Worm (Caenorhabditis elegans) whole organism, late embryonic: ENCODE data around the gene cbp-1.

Source experiments
- K09A11.1 ChIP-seq: sonication (generic microtip); optimal IDR thresholded peaks from 2 replicates; lab custom pipeline; 2017; ENCODE audit warnings: antibody characterized with exemption, mild to moderate bottlenecking, missing genetic modification characterization, missing compliant biosample characterization; ENCODE audit not compliant: insufficient read depth
- ceh-34 ChIP-seq: sonication (generic microtip); optimal IDR thresholded peaks from 2 replicates; lab custom pipeline; 2016; ENCODE audit warnings: mild to moderate bottlenecking, missing genetic modification characterization, missing compliant biosample characterization
- pha-2 ChIP-seq: sonication (generic microtip); optimal IDR thresholded peaks from 2 replicates; lab custom pipeline; 2017; ENCODE audit warnings: mild to moderate bottlenecking, missing genetic modification characterization, missing compliant biosample characterization

cbp-1 gene

ce11 chrIII:9823748-9824147, 57.4 kb downstream of the cbp-1 start:
- TF ChIP-seq pha-2 (tag; lab: Kevin White, UChicago) = no peak
- TF ChIP-seq ceh-34 (tag; lab: Kevin White, UChicago) = no peak
- TF ChIP-seq K09A11.1 (tag; lab: Kevin White, UChicago) = no peak
- TF ChIP-seq, all 69 proteins: peak for 0
